Fruit fly (Drosophila melanogaster): ENCODE data around the gene CG11398.

dm6 chrX:1191008-1191407 lies 23.9 kb downstream of the CG11398 start, which contains the start of gene CG11380:
- TF ChIP-seq Doc2 (GFP tag; IDR thresholded peaks at IDR 0.05) (no peak), CG34422 (GFP tag; IDR thresholded peaks at IDR 0.05) (no peak), chinmo (GFP tag; IDR thresholded peaks at IDR 0.05; ENCODE audit: partially characterized antibody) (no peak), ara (GFP tag; IDR thresholded peaks at IDR 0.05) (no peak), peb (GFP tag; IDR thresholded peaks at IDR 0.05) (no peak), CG15601 (tag; optimal IDR thresholded peaks at IDR 0.05) (no peak), CG4328 (GFP tag; optimal IDR thresholded peaks at IDR 0.05) (no peak)

Measured in whole organism, embryonic.